Worm (Caenorhabditis elegans) whole organism, L3 larva: ENCODE data around the gene phf-34.

Experiments
- aly-2 ChIP-seq: fragments of 150-350 bp; optimal IDR thresholded peaks from 2 replicates; lab custom pipeline; 2014; ENCODE audit warnings: missing biosample characterization, missing genetic modification characterization
- ama-1 ChIP-seq: fragments of 150-350 bp; optimal IDR thresholded peaks from 2 replicates; lab custom pipeline; 2018
- fkh-2 ChIP-seq: fragments of 150-350 bp; optimal IDR thresholded peaks from 2 replicates; lab custom pipeline; 2014; ENCODE audit warnings: missing biosample characterization, missing genetic modification reagents, missing genetic modification characterization
- lin-15B ChIP-seq: fragments of 150-350 bp; optimal IDR thresholded peaks from 2 replicates; lab custom pipeline; 2014; ENCODE audit warnings: missing biosample characterization, missing genetic modification characterization
- mdl-1 ChIP-seq: fragments of 150-350 bp; optimal IDR thresholded peaks from 2 replicates; lab custom pipeline; 2014; ENCODE audit warnings: missing biosample characterization, missing genetic modification characterization
- nhr-76 ChIP-seq: fragments of 150-350 bp; sonication (generic microtip); optimal IDR thresholded peaks from 5 replicates; lab custom pipeline; 2014; ENCODE audit warnings: missing biosample characterization, missing genetic modification characterization
- snpc-4 ChIP-seq: fragments of 150-350 bp; optimal IDR thresholded peaks from 2 replicates; lab custom pipeline; 2014; ENCODE audit warnings: missing biosample characterization, missing genetic modification characterization

DNA sequence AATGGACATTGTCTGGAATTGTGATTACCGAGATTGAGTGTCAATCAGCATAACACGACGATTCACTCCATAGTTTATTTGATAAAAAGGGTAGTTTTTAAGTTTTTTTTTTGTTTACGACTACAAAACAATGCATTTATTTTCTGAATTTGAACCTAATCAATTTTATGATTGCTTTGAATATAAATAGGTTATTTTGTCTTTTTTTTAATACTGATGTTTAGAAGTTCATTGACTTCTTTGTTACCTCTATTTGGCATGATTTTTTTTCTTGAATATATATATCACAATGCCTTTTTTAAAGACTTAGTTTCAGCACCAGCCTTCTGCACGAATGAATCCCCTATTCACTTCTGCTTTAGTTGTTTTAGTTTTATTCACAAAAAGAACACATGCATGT is 29.8 kb downstream of the phf-34 start, which contains the start of gene R07B1.13:
- TF ChIP-seq mdl-1 (tag; lab: Kevin White, UChicago) (no peak), aly-2 (no peak), lin-15B (tag; lab: Kevin White, UChicago) (no peak), snpc-4 (no peak), ama-1 (lab: Kevin White, UChicago) (no peak), fkh-2 (tag; lab: Kevin White, UChicago) (no peak), nhr-76 (tag; lab: Kevin White, UChicago) (no peak)
